Worm (Caenorhabditis elegans): ENCODE measurements around the gene C49F8.1.

Gene C49F8.1

ce11 chrX:13396550-13397023 is 31.8 kb upstream of the C49F8.1 start, which contains the start of gene F02C12.3 (continued):
- TF ChIP-seq tlf-1 (GFP tag; optimal IDR thresholded peaks at IDR 0.05) (no peak), nfya-1 (tag; optimal IDR thresholded peaks at IDR 0.05; ENCODE audit: borderline replicate concordance, insufficient read depth) (no peak), ztf-18 (tag; optimal IDR thresholded peaks at IDR 0.05) (no peak), lin-54 (GFP tag; optimal IDR thresholded peaks at IDR 0.05) (no peak), mcd-1 (GFP tag; IDR thresholded peaks at IDR 0.05) (peak; percentile 50; the same call in 1 of the 2 replicates), somi-1 (GFP tag; optimal IDR thresholded peaks at IDR 0.05) (no peak), hmg-20 (GFP tag; IDR thresholded peaks at IDR 0.05) (no peak), ceh-91 (GFP tag; IDR thresholded peaks at IDR 0.05) (no peak), D2030.7 (GFP tag; IDR thresholded peaks at IDR 0.05) (no peak), Y95B8A.8 (GFP tag; IDR thresholded peaks at IDR 0.05) (no peak), dpff-1 (tag; optimal IDR thresholded peaks at IDR 0.05) (no peak), mxl-1 (tag; optimal IDR thresholded peaks at IDR 0.05) (no peak), ccch-3 (GFP tag; optimal IDR thresholded peaks at IDR 0.05) (no peak), Y53G8AR.9 (GFP tag; conservative IDR thresholded peaks at IDR 0.05) (no peak), F33H1.4 (GFP tag; IDR thresholded peaks at IDR 0.05) (no peak), ceh-58 (GFP tag; IDR thresholded peaks at IDR 0.05) (no peak), nhr-120 (GFP tag; IDR thresholded peaks at IDR 0.05) (no peak), him-1 (tag; optimal IDR thresholded peaks at IDR 0.05) (no peak), lin-35 (GFP tag; optimal IDR thresholded peaks at IDR 0.05) (no peak), lsl-1 (GFP tag; optimal IDR thresholded peaks at IDR 0.05) (no peak), zim-3 (tag; optimal IDR thresholded peaks at IDR 0.05) (no peak), aptf-2 (GFP tag; conservative IDR thresholded peaks at IDR 0.05) (no peak), lag-1 (GFP tag; IDR thresholded peaks at IDR 0.05) (no peak), fkh-3 (tag; optimal IDR thresholded peaks at IDR 0.05) (no peak), dpl-1 (GFP tag; optimal IDR thresholded peaks at IDR 0.05) (no peak), sdz-38 (tag; optimal IDR thresholded peaks at IDR 0.05) (no peak), madf-6 (GFP tag; IDR thresholded peaks at IDR 0.05) (no peak), rcor-1 (GFP tag; IDR thresholded peaks at IDR 0.05) (0 out of 2 replicates have a peak, but pooled peaks have one; percentile 6), F37B4.10 (GFP tag; IDR thresholded peaks at IDR 0.05) (no peak), zfh-2 (GFP tag; conservative IDR thresholded peaks at IDR 0.05) (no peak), hsf-1 (GFP tag; IDR thresholded peaks at IDR 0.05) (no peak), attf-6 (GFP tag; IDR thresholded peaks at IDR 0.05) (no peak), ZK185.1 (tag; optimal IDR thresholded peaks at IDR 0.05; ENCODE audit: poor library complexity, severe bottlenecking) (peak; percentile 30), chd-7 (tag; optimal IDR thresholded peaks at IDR 0.05) (no peak), egrh-3 (GFP tag; IDR thresholded peaks at IDR 0.05) (no peak), F39B2.1 (GFP tag; IDR thresholded peaks at IDR 0.05) (no peak), athp-1 (tag; optimal IDR thresholded peaks at IDR 0.05) (no peak), sptf-2 (GFP tag; optimal IDR thresholded peaks at IDR 0.05) (no peak), nfya-2 (GFP tag; IDR thresholded peaks at IDR 0.05) (no peak), ztf-3 (GFP tag; optimal IDR thresholded peaks at IDR 0.05) (no peak), pha-4 (tag; optimal IDR thresholded peaks at IDR 0.05) (no peak), B0261.1 (tag; optimal IDR thresholded peaks at IDR 0.05) (peak; percentile 7)

All from whole organism, young adult.